Worm (Caenorhabditis elegans) whole organism, mixed stage, embryonic: ENCODE measurements around the gene ZC449.5.

Experiments
- M03D4.4 ChIP-seq: sonication (generic microtip); optimal IDR thresholded peaks from 2 replicates; lab custom pipeline; 2017; ENCODE audit warnings: mild to moderate bottlenecking, missing genetic modification characterization, missing compliant biosample characterization
- bed-3 ChIP-seq: fragments of 200-800 bp; sonication (Bioruptor generic); optimal IDR thresholded peaks from 3 replicates; lab custom pipeline; 2018; ENCODE audit warnings: mild to moderate bottlenecking, missing genetic modification characterization, moderate library complexity, missing compliant biosample characterization
- blmp-1 ChIP-seq: fragments of 150-350 bp; optimal IDR thresholded peaks from 2 replicates; lab custom pipeline; 2014; ENCODE audit warnings: missing biosample characterization, missing genetic modification characterization
- ceh-39 ChIP-seq: fragments of 150-350 bp; optimal IDR thresholded peaks from 2 replicates; lab custom pipeline; 2014; ENCODE audit warnings: missing biosample characterization, missing genetic modification characterization
- ceh-83 ChIP-seq: fragments of 200-800 bp; sonication (Bioruptor generic); optimal IDR thresholded peaks from 2 replicates; lab custom pipeline; 2018; ENCODE audit warnings: mild to moderate bottlenecking, missing genetic modification characterization, missing compliant biosample characterization
- ces-1 ChIP-seq: fragments of 150-350 bp; optimal IDR thresholded peaks from 2 replicates; lab custom pipeline; 2014; ENCODE audit warnings: missing biosample characterization, missing genetic modification reagents, missing genetic modification characterization
- cnd-1 ChIP-seq: fragments of 200-800 bp; sonication (Bioruptor generic); optimal IDR thresholded peaks from 2 replicates; lab custom pipeline; 2018; ENCODE audit warnings: mild to moderate bottlenecking, missing genetic modification characterization, missing compliant biosample characterization
- drap-1 ChIP-seq: fragments of 200-800 bp; sonication (Bioruptor generic); optimal IDR thresholded peaks from 3 replicates; lab custom pipeline; 2018; ENCODE audit warnings: mild to moderate bottlenecking, missing genetic modification characterization, missing compliant biosample characterization
- elt-1 ChIP-seq: sonication (generic microtip); optimal IDR thresholded peaks from 2 replicates; lab custom pipeline; 2017; ENCODE audit warnings: missing genetic modification characterization, mild to moderate bottlenecking, missing compliant biosample characterization, antibody characterized with exemption, moderate library complexity, borderline replicate concordance; ENCODE audit not compliant: insufficient read depth
- elt-3 ChIP-seq: fragments of 150-350 bp; optimal IDR thresholded peaks from 2 replicates; lab custom pipeline; 2014; ENCODE audit warnings: missing biosample characterization, missing genetic modification characterization
- flh-1 ChIP-seq: fragments of 200-800 bp; sonication (Bioruptor generic); optimal IDR thresholded peaks from 2 replicates; lab custom pipeline; 2018; ENCODE audit warnings: mild to moderate bottlenecking, missing genetic modification characterization, moderate library complexity, missing compliant biosample characterization
- lin-13 ChIP-seq: fragments of 150-350 bp; optimal IDR thresholded peaks from 2 replicates; lab custom pipeline; 2014; ENCODE audit warnings: missing biosample characterization, missing genetic modification characterization
- lin-32 ChIP-seq: fragments of 200-800 bp; sonication (Bioruptor generic); optimal IDR thresholded peaks from 2 replicates; lab custom pipeline; 2018; ENCODE audit warnings: mild to moderate bottlenecking, missing genetic modification characterization, missing compliant biosample characterization
- lsy-2 ChIP-seq: fragments of 150-350 bp; optimal IDR thresholded peaks from 2 replicates; lab custom pipeline; 2014; ENCODE audit warnings: missing biosample characterization, missing genetic modification characterization
- mab-5 ChIP-seq: fragments of 150-350 bp; optimal IDR thresholded peaks from 2 replicates; lab custom pipeline; 2014; ENCODE audit warnings: missing biosample characterization, missing genetic modification characterization
- mls-2 ChIP-seq: sonication (generic microtip); optimal IDR thresholded peaks from 2 replicates; lab custom pipeline; 2016; ENCODE audit warnings: mild to moderate bottlenecking, missing genetic modification characterization, moderate library complexity, missing compliant biosample characterization
- nhr-12 ChIP-seq: fragments of 150-350 bp; optimal IDR thresholded peaks from 2 replicates; lab custom pipeline; 2014; ENCODE audit warnings: missing biosample characterization, missing genetic modification characterization
- nhr-2 ChIP-seq: fragments of 150-350 bp; optimal IDR thresholded peaks from 2 replicates; lab custom pipeline; 2014; ENCODE audit warnings: missing biosample characterization, missing genetic modification characterization
- nhr-237 ChIP-seq: fragments of 150-350 bp; optimal IDR thresholded peaks from 2 replicates; lab custom pipeline; 2014; ENCODE audit warnings: missing biosample characterization, missing genetic modification characterization
- nhr-28 ChIP-seq: fragments of 150-350 bp; optimal IDR thresholded peaks from 2 replicates; lab custom pipeline; 2014; ENCODE audit warnings: missing biosample characterization, missing genetic modification characterization
- nhr-76 ChIP-seq: sonication (generic microtip); optimal IDR thresholded peaks from 2 replicates; lab custom pipeline; 2017; ENCODE audit warnings: missing biosample characterization, missing genetic modification characterization
- pha-4 ChIP-seq: fragments of 150-350 bp; optimal IDR thresholded peaks from 2 replicates; lab custom pipeline; 2018; ENCODE audit warnings: missing biosample characterization, missing genetic modification reagents, missing genetic modification characterization
- sem-2 ChIP-seq: fragments of 200-800 bp; sonication (Bioruptor generic); optimal IDR thresholded peaks from 2 replicates; lab custom pipeline; 2018; ENCODE audit warnings: mild to moderate bottlenecking, missing genetic modification characterization, missing compliant biosample characterization
- snpc-4 ChIP-seq: fragments of 150-350 bp; optimal IDR thresholded peaks from 2 replicates; lab custom pipeline; 2014; ENCODE audit warnings: missing biosample characterization, missing genetic modification characterization
- sptf-1 ChIP-seq: sonication (generic microtip); optimal IDR thresholded peaks from 2 replicates; lab custom pipeline; 2017; ENCODE audit warnings: mild to moderate bottlenecking, missing genetic modification characterization, moderate library complexity, missing compliant biosample characterization
- tbx-8 ChIP-seq: fragments of 200-800 bp; sonication (Bioruptor generic); optimal IDR thresholded peaks from 2 replicates; lab custom pipeline; 2018; ENCODE audit warnings: mild to moderate bottlenecking, missing genetic modification characterization, moderate library complexity, missing compliant biosample characterization
- unc-120 ChIP-seq: sonication (generic microtip); optimal IDR thresholded peaks from 2 replicates; lab custom pipeline; 2017; ENCODE audit warnings: missing genetic modification characterization, missing compliant biosample characterization; ENCODE audit not compliant: poor library complexity, severe bottlenecking
- unc-39 ChIP-seq: fragments of 150-350 bp; optimal IDR thresholded peaks from 2 replicates; lab custom pipeline; 2014; ENCODE audit warnings: missing biosample characterization, missing genetic modification characterization
- unc-62 ChIP-seq: fragments of 150-350 bp; optimal IDR thresholded peaks from 2 replicates; lab custom pipeline; 2014; ENCODE audit warnings: missing biosample characterization, missing genetic modification reagents, missing genetic modification characterization
- zip-8 ChIP-seq: fragments of 150-350 bp; optimal IDR thresholded peaks from 2 replicates; lab custom pipeline; 2014; ENCODE audit warnings: missing biosample characterization, missing genetic modification characterization
- ztf-11 ChIP-seq: fragments of 150-350 bp; optimal IDR thresholded peaks from 2 replicates; lab custom pipeline; 2014; ENCODE audit warnings: missing biosample characterization, missing genetic modification characterization

Gene ZC449.5

DNA sequence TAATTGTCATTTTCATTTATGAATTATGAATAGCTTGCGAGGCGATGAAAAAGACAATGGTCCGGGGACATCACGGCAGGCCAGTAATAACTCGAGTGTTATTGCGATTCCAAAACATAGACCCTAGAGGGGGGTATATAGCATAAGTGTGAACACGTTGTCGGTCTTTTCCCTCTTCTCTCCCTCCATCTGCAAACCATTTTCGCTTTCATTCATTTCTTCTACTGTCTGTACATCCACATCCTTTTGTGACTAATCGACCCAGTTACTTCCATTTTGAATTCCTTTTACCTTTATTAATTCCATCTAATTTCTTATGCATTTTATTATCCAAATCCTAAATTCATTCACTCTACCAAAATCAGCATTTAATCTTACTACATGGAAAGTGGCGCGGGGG, 33.5 kb upstream of the ZC449.5 start:
- no peak for TF ChIP-seq unc-62
- peak; percentile 19 for TF ChIP-seq blmp-1 (tag; lab: Kevin White, UChicago)
- TF ChIP-seq, all 35 proteins: peak for 1

DNA sequence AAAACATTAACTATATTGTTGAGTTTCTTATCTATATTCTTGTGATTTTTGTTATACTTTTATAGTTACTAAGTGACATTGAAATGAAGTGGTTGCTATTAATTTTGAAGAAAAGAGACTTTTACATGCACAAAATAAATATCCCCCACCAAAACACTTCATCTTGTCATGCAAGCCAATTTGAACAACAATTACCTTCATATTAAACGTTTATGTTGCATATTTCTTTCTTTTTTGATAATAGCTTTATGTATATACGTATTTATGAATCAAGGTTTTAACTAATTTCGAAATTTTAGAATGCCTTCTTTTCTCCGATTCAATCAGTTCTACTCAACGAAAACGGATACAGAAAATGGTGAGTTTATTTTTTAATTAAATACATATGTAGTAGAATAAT, 30.2 kb upstream of the ZC449.5 start, which contains the start of gene clc-7:
Gene clc-7 (plus strand): TSS at position 301 of the 400 bp plus-strand sequence.
- no peak for TF ChIP-seq pha-4 (tag; lab: Kevin White, UChicago)
- TF ChIP-seq unc-120 (tag; lab: Kevin White, UChicago): no peak
- TF ChIP-seq mls-2 (tag; lab: Kevin White, UChicago): no peak
- no peak for TF ChIP-seq flh-1
- TF ChIP-seq elt-3 (tag; lab: Kevin White, UChicago): no peak
- TF ChIP-seq, all 35 proteins: peak for 0

DNA sequence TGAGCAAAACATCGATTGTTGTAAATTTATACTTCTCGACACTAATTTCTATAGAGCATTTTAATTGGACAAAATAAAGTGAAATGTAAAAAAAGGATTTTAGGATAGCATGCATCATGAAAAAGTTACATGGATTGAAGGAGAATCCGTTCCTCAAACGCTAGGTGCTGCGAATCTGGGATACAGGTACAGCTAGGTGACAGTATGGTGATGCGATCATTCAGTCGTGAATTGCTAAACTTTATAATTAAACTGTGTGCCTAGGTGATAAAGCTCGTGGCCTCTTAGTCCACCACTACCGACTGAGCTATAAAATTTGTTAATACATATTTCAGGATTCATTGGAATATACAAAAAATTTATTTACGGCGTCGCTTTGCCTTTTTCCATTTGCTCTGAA, 29.0 kb upstream of the ZC449.5 start:
- no peak for TF ChIP-seq blmp-1 (tag; lab: Kevin White, UChicago)
- TF ChIP-seq nhr-76 (tag; lab: Kevin White, UChicago): no peak
- TF ChIP-seq nhr-2 (tag; lab: Kevin White, UChicago): no peak
- no peak for TF ChIP-seq bed-3 (GFP tag; lab: Kevin White, UChicago)
- no peak for TF ChIP-seq flh-1
- TF ChIP-seq ceh-39 (tag; lab: Kevin White, UChicago): no peak
- TF ChIP-seq mab-5: no peak
- no peak for TF ChIP-seq nhr-12 (tag; lab: Kevin White, UChicago)
- no peak for TF ChIP-seq unc-120 (tag; lab: Kevin White, UChicago)
- TF ChIP-seq snpc-4 (tag; lab: Kevin White, UChicago): no peak
- TF ChIP-seq nhr-28 (tag; lab: Kevin White, UChicago): no peak
- no peak for TF ChIP-seq lin-13 (tag; lab: Kevin White, UChicago)
- TF ChIP-seq lin-32 (GFP tag; lab: Kevin White, UChicago): no peak

DNA sequence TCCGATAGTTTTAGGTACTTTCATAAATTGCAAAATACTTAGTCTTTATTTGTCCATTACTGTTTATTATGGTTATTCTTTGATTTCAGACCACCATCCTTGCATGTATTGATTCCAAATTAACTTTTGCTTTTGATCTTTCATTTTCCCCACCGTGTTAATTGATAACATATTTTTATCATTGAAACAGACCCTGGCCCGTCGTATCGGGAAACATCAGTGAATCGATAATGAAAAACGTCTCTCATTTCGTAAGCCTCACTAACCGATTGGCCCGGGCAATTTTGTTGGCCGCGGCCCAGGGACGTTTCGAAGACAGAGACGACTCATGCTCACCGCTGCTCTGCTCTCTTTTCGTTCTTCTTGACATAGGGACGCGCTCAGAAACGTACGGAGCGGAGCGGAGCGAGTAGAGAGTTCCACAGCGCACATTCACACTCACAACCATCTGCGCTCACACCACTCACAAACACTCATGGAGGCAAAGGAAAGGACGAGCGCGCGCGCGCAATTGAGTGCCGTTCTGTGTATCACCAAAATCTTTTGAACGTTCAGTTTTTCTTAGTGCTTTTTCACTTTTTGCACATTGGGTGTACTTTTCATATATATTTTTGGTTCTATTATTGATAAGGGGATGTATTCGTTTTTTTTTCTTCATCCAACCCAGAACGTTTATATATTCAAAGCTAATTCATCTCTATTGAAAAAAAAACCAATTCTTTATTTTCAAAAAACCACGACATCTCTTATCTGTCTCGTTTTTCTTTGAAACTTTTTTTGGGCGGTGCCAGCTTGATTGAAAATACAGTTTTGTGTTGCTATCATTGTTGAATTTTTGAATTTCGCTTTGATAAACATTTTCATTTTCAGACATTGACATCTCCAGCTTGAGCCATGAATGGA, 26.4 kb upstream of the ZC449.5 start, which contains the start of gene C24H10.2:
Gene C24H10.2 (plus strand): TSS at position 853 of the 903 bp plus-strand sequence.
- TF ChIP-seq unc-39 (tag; lab: Kevin White, UChicago) (no peak), ztf-11 (tag; lab: Kevin White, UChicago) (no peak), flh-1 (no peak), mls-2 (tag; lab: Kevin White, UChicago) (peak; percentile 27), drap-1 (peak; percentile 22), nhr-12 (tag; lab: Kevin White, UChicago) (no peak), unc-120 (tag; lab: Kevin White, UChicago) (peak; percentile 45), lsy-2 (tag; lab: Kevin White, UChicago) (no peak), ceh-83 (GFP tag; lab: Kevin White, UChicago) (no peak), nhr-2 (tag; lab: Kevin White, UChicago) (no peak), pha-4 (tag; lab: Kevin White, UChicago) (peak; percentile 48), lin-13 (tag; lab: Kevin White, UChicago) (peak; percentile 3), elt-1 (tag; lab: Kevin White, UChicago) (no peak), ces-1 (GFP tag; lab: Kevin White, UChicago) (no peak), M03D4.4 (tag; lab: Kevin White, UChicago) (no peak), nhr-76 (tag; lab: Kevin White, UChicago) (no peak), sptf-1 (tag; lab: Kevin White, UChicago) (peak; percentile 9), mab-5 (no peak), zip-8 (tag; lab: Kevin White, UChicago) (no peak), nhr-237 (no peak), sem-2 (GFP tag; lab: Kevin White, UChicago) (no peak), snpc-4 (tag; lab: Kevin White, UChicago) (no peak), cnd-1 (tag; lab: Kevin White, UChicago) (peak; percentile 48), tbx-8 (GFP tag; lab: Kevin White, UChicago) (no peak)
